Worm (Caenorhabditis elegans) whole organism, mixed stage, embryonic: ENCODE results near the gene ptp-4A2.

Source experiments
- M03D4.4 ChIP-seq: sonication (generic microtip); optimal IDR thresholded peaks from 2 replicates; lab custom pipeline; 2017; ENCODE audit warnings: mild to moderate bottlenecking, missing genetic modification characterization, missing compliant biosample characterization
- bed-3 ChIP-seq: fragments of 200-800 bp; sonication (Bioruptor generic); optimal IDR thresholded peaks from 3 replicates; lab custom pipeline; 2018; ENCODE audit warnings: mild to moderate bottlenecking, missing genetic modification characterization, moderate library complexity, missing compliant biosample characterization
- blmp-1 ChIP-seq: fragments of 150-350 bp; optimal IDR thresholded peaks from 2 replicates; lab custom pipeline; 2014; ENCODE audit warnings: missing biosample characterization, missing genetic modification characterization
- ceh-39 ChIP-seq: fragments of 150-350 bp; optimal IDR thresholded peaks from 2 replicates; lab custom pipeline; 2014; ENCODE audit warnings: missing biosample characterization, missing genetic modification characterization
- ceh-43 ChIP-seq: fragments of 200-800 bp; sonication (Bioruptor generic); optimal IDR thresholded peaks from 2 replicates; lab custom pipeline; 2018; ENCODE audit warnings: mild to moderate bottlenecking, missing genetic modification characterization, moderate library complexity, missing compliant biosample characterization
- ceh-83 ChIP-seq: fragments of 200-800 bp; sonication (Bioruptor generic); optimal IDR thresholded peaks from 2 replicates; lab custom pipeline; 2018; ENCODE audit warnings: mild to moderate bottlenecking, missing genetic modification characterization, missing compliant biosample characterization
- ces-1 ChIP-seq: fragments of 150-350 bp; optimal IDR thresholded peaks from 2 replicates; lab custom pipeline; 2014; ENCODE audit warnings: missing biosample characterization, missing genetic modification reagents, missing genetic modification characterization
- cnd-1 ChIP-seq: fragments of 200-800 bp; sonication (Bioruptor generic); optimal IDR thresholded peaks from 2 replicates; lab custom pipeline; 2018; ENCODE audit warnings: mild to moderate bottlenecking, missing genetic modification characterization, missing compliant biosample characterization
- drap-1 ChIP-seq: fragments of 200-800 bp; sonication (Bioruptor generic); optimal IDR thresholded peaks from 3 replicates; lab custom pipeline; 2018; ENCODE audit warnings: mild to moderate bottlenecking, missing genetic modification characterization, missing compliant biosample characterization
- elt-1 ChIP-seq: sonication (generic microtip); optimal IDR thresholded peaks from 2 replicates; lab custom pipeline; 2017; ENCODE audit warnings: missing genetic modification characterization, mild to moderate bottlenecking, missing compliant biosample characterization, antibody characterized with exemption, moderate library complexity, borderline replicate concordance; ENCODE audit not compliant: insufficient read depth
- elt-3 ChIP-seq: fragments of 150-350 bp; optimal IDR thresholded peaks from 2 replicates; lab custom pipeline; 2014; ENCODE audit warnings: missing biosample characterization, missing genetic modification characterization
- flh-1 ChIP-seq: fragments of 200-800 bp; sonication (Bioruptor generic); optimal IDR thresholded peaks from 2 replicates; lab custom pipeline; 2018; ENCODE audit warnings: mild to moderate bottlenecking, missing genetic modification characterization, moderate library complexity, missing compliant biosample characterization
- ham-2 ChIP-seq: fragments of 200-800 bp; sonication (Bioruptor generic); optimal IDR thresholded peaks from 2 replicates; lab custom pipeline; 2018; ENCODE audit warnings: mild to moderate bottlenecking, missing genetic modification characterization, missing compliant biosample characterization
- hlh-1 ChIP-seq: fragments of 150-350 bp; optimal IDR thresholded peaks from 2 replicates; lab custom pipeline; 2014; ENCODE audit warnings: missing biosample characterization, missing genetic modification reagents, missing genetic modification characterization
- lin-13 ChIP-seq: fragments of 150-350 bp; optimal IDR thresholded peaks from 2 replicates; lab custom pipeline; 2014; ENCODE audit warnings: missing biosample characterization, missing genetic modification characterization
- lin-32 ChIP-seq: fragments of 200-800 bp; sonication (Bioruptor generic); optimal IDR thresholded peaks from 2 replicates; lab custom pipeline; 2018; ENCODE audit warnings: mild to moderate bottlenecking, missing genetic modification characterization, missing compliant biosample characterization
- lsy-2 ChIP-seq: fragments of 150-350 bp; optimal IDR thresholded peaks from 2 replicates; lab custom pipeline; 2014; ENCODE audit warnings: missing biosample characterization, missing genetic modification characterization
- mab-5 ChIP-seq: fragments of 150-350 bp; optimal IDR thresholded peaks from 2 replicates; lab custom pipeline; 2014; ENCODE audit warnings: missing biosample characterization, missing genetic modification characterization
- mep-1 ChIP-seq: fragments of 150-350 bp; optimal IDR thresholded peaks from 2 replicates; lab custom pipeline; 2017; ENCODE audit warnings: missing biosample characterization, missing genetic modification reagents, missing genetic modification characterization, inconsistent platforms
- mls-2 ChIP-seq: sonication (generic microtip); optimal IDR thresholded peaks from 2 replicates; lab custom pipeline; 2016; ENCODE audit warnings: mild to moderate bottlenecking, missing genetic modification characterization, moderate library complexity, missing compliant biosample characterization
- nhr-12 ChIP-seq: fragments of 150-350 bp; optimal IDR thresholded peaks from 2 replicates; lab custom pipeline; 2014; ENCODE audit warnings: missing biosample characterization, missing genetic modification characterization
- nhr-2 ChIP-seq: fragments of 150-350 bp; optimal IDR thresholded peaks from 2 replicates; lab custom pipeline; 2014; ENCODE audit warnings: missing biosample characterization, missing genetic modification characterization
- nhr-237 ChIP-seq: fragments of 150-350 bp; optimal IDR thresholded peaks from 2 replicates; lab custom pipeline; 2014; ENCODE audit warnings: missing biosample characterization, missing genetic modification characterization
- nhr-28 ChIP-seq: fragments of 150-350 bp; optimal IDR thresholded peaks from 2 replicates; lab custom pipeline; 2014; ENCODE audit warnings: missing biosample characterization, missing genetic modification characterization
- nhr-76 ChIP-seq: sonication (generic microtip); optimal IDR thresholded peaks from 2 replicates; lab custom pipeline; 2017; ENCODE audit warnings: missing biosample characterization, missing genetic modification characterization
- pha-4 ChIP-seq: fragments of 150-350 bp; optimal IDR thresholded peaks from 2 replicates; lab custom pipeline; 2018; ENCODE audit warnings: missing biosample characterization, missing genetic modification reagents, missing genetic modification characterization
- sem-2 ChIP-seq: fragments of 200-800 bp; sonication (Bioruptor generic); optimal IDR thresholded peaks from 2 replicates; lab custom pipeline; 2018; ENCODE audit warnings: mild to moderate bottlenecking, missing genetic modification characterization, missing compliant biosample characterization
- snpc-4 ChIP-seq: fragments of 150-350 bp; optimal IDR thresholded peaks from 2 replicates; lab custom pipeline; 2014; ENCODE audit warnings: missing biosample characterization, missing genetic modification characterization
- sptf-1 ChIP-seq: sonication (generic microtip); optimal IDR thresholded peaks from 2 replicates; lab custom pipeline; 2017; ENCODE audit warnings: mild to moderate bottlenecking, missing genetic modification characterization, moderate library complexity, missing compliant biosample characterization
- tbx-8 ChIP-seq: fragments of 200-800 bp; sonication (Bioruptor generic); optimal IDR thresholded peaks from 2 replicates; lab custom pipeline; 2018; ENCODE audit warnings: mild to moderate bottlenecking, missing genetic modification characterization, moderate library complexity, missing compliant biosample characterization
- unc-120 ChIP-seq: sonication (generic microtip); optimal IDR thresholded peaks from 2 replicates; lab custom pipeline; 2017; ENCODE audit warnings: missing genetic modification characterization, missing compliant biosample characterization; ENCODE audit not compliant: poor library complexity, severe bottlenecking
- unc-39 ChIP-seq: fragments of 150-350 bp; optimal IDR thresholded peaks from 2 replicates; lab custom pipeline; 2014; ENCODE audit warnings: missing biosample characterization, missing genetic modification characterization
- unc-62 ChIP-seq: fragments of 150-350 bp; optimal IDR thresholded peaks from 2 replicates; lab custom pipeline; 2014; ENCODE audit warnings: missing biosample characterization, missing genetic modification reagents, missing genetic modification characterization
- zip-8 ChIP-seq: fragments of 150-350 bp; optimal IDR thresholded peaks from 2 replicates; lab custom pipeline; 2014; ENCODE audit warnings: missing biosample characterization, missing genetic modification characterization
- ztf-11 ChIP-seq: fragments of 150-350 bp; optimal IDR thresholded peaks from 2 replicates; lab custom pipeline; 2014; ENCODE audit warnings: missing biosample characterization, missing genetic modification characterization

Gene ptp-4A2

DNA sequence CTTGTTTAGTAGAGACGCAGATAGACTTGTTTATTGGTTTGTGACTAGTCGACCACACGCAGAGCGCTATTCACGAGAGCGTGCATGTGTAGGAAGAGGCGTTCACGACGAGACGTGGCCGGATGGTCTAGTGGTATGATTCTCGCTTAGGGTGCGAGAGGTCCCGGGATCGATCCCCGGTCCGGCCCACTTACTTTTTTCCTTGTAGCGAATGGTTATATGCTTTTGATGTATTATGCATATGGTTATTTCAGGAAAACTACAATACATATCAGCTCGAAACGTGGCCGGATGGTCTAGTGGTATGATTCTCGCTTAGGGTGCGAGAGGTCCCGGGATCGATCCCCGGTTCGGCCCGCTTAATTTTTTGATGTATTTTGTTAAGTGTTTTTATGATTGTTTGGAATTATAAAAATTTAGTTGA is 26.9 kb upstream of the ptp-4A2 start (continued):
- TF ChIP-seq nhr-12 (tag; lab: Kevin White, UChicago) (no peak), elt-3 (tag; lab: Kevin White, UChicago) (no peak), lin-32 (GFP tag; lab: Kevin White, UChicago) (peak; percentile 81)

- TF ChIP-seq bed-3, result no peak
- TF ChIP-seq hlh-1 (tag; lab: Kevin White, UChicago), result peak; percentile 44
- no peak for TF ChIP-seq nhr-12 (tag; lab: Kevin White, UChicago)
- TF ChIP-seq mep-1 (tag; lab: Kevin White, UChicago), result no peak
- no peak for TF ChIP-seq nhr-76 (tag; lab: Kevin White, UChicago)
- peak; percentile 37 for TF ChIP-seq lin-32 (GFP tag; lab: Kevin White, UChicago)
- no peak for TF ChIP-seq unc-39 (tag; lab: Kevin White, UChicago)
- no peak for TF ChIP-seq flh-1 (GFP tag; lab: Kevin White, UChicago)
- TF ChIP-seq sem-2 (GFP tag; lab: Kevin White, UChicago), result no peak
- no peak for TF ChIP-seq ham-2 (GFP tag; lab: Kevin White, UChicago)
- no peak for TF ChIP-seq snpc-4 (tag; lab: Kevin White, UChicago)
- no peak for TF ChIP-seq ces-1 (GFP tag; lab: Kevin White, UChicago)
- TF ChIP-seq ceh-83 (GFP tag; lab: Kevin White, UChicago), result peak; percentile 74
- TF ChIP-seq nhr-237 (tag; lab: Kevin White, UChicago), result no peak
- no peak for TF ChIP-seq elt-1 (tag; lab: Kevin White, UChicago)
- TF ChIP-seq mab-5 (tag; lab: Kevin White, UChicago), result no peak
- TF ChIP-seq pha-4 (tag; lab: Kevin White, UChicago), result peak; percentile 52
- no peak for TF ChIP-seq lsy-2 (tag; lab: Kevin White, UChicago)
- peak; percentile 38 for TF ChIP-seq unc-120 (tag; lab: Kevin White, UChicago)
- TF ChIP-seq sptf-1 (tag; lab: Kevin White, UChicago), result peak; percentile 57
- peak; percentile 59 for TF ChIP-seq drap-1
- no peak for TF ChIP-seq zip-8
- no peak for TF ChIP-seq tbx-8 (GFP tag; lab: Kevin White, UChicago)
- TF ChIP-seq nhr-28 (tag; lab: Kevin White, UChicago), result no peak
- TF ChIP-seq elt-3 (tag; lab: Kevin White, UChicago), result no peak
- no peak for TF ChIP-seq ceh-39 (tag; lab: Kevin White, UChicago)
- no peak for TF ChIP-seq unc-62
- TF ChIP-seq M03D4.4 (tag; lab: Kevin White, UChicago), result peak; percentile 56
- no peak for TF ChIP-seq blmp-1 (tag; lab: Kevin White, UChicago)
- no peak for TF ChIP-seq ztf-11 (tag; lab: Kevin White, UChicago)
- TF ChIP-seq lin-13 (tag; lab: Kevin White, UChicago), result peak; percentile 25
- no peak for TF ChIP-seq nhr-2 (tag; lab: Kevin White, UChicago)
- TF ChIP-seq ceh-43 (GFP tag; lab: Kevin White, UChicago), result no peak
- TF ChIP-seq cnd-1 (tag; lab: Kevin White, UChicago), result peak; percentile 72
- TF ChIP-seq mls-2 (tag; lab: Kevin White, UChicago), result no peak
These were observed 26.2 kb upstream of the ptp-4A2 start for ce11 chrX:3969353-3969752.

ce11 chrX:3968209-3968960 is 25.3 kb upstream of the ptp-4A2 start, which contains the start of gene C16B8.3:
Gene C16B8.3 (minus strand): TSS chrX:3968634.
- TF ChIP-seq mls-2 (tag; lab: Kevin White, UChicago), result no peak
- no peak for TF ChIP-seq nhr-237 (tag; lab: Kevin White, UChicago)
- TF ChIP-seq M03D4.4 (tag; lab: Kevin White, UChicago), result no peak
- no peak for TF ChIP-seq unc-120 (tag; lab: Kevin White, UChicago)
- TF ChIP-seq lin-32 (GFP tag; lab: Kevin White, UChicago), result no peak
- no peak for TF ChIP-seq bed-3
- TF ChIP-seq nhr-12 (tag; lab: Kevin White, UChicago), result no peak
- no peak for TF ChIP-seq hlh-1 (tag; lab: Kevin White, UChicago)
- TF ChIP-seq lsy-2 (tag; lab: Kevin White, UChicago), result no peak
- no peak for TF ChIP-seq ces-1 (GFP tag; lab: Kevin White, UChicago)
- TF ChIP-seq elt-1 (tag; lab: Kevin White, UChicago), result no peak
- TF ChIP-seq lin-13 (tag; lab: Kevin White, UChicago), result no peak
- TF ChIP-seq sem-2 (GFP tag; lab: Kevin White, UChicago), result no peak
- TF ChIP-seq nhr-28 (tag; lab: Kevin White, UChicago), result no peak
